Worm (Caenorhabditis elegans) whole organism, L4 larva: ENCODE data around the gene cdc-25.3.

ENCODE experiments used
- D1046.2 ChIP-seq: fragments of 200-800 bp; sonication (Bioruptor generic); IDR thresholded peaks from 2 replicates; pipeline ENCODE4 v1.3.6; 2022; ENCODE audit warnings: missing genetic modification characterization, missing compliant biosample characterization
- F26F4.8 ChIP-seq: fragments of 200-800 bp; sonication (Bioruptor generic); conservative IDR thresholded peaks from 2 replicates; pipeline ENCODE4 v1.3.6; 2022; ENCODE audit warnings: missing genetic modification characterization, missing compliant biosample characterization
- R02D3.7 ChIP-seq: fragments of 150-350 bp; sonication (generic microtip); optimal IDR thresholded peaks from 3 replicates; lab custom pipeline; 2014; ENCODE audit warnings: missing biosample characterization, missing genetic modification characterization
- T20F7.1 ChIP-seq: fragments of 200-800 bp; sonication (Bioruptor generic); optimal IDR thresholded peaks from 2 replicates; lab custom pipeline; 2018; ENCODE audit warnings: mild to moderate bottlenecking, missing genetic modification characterization, missing compliant biosample characterization
- Y5F2A.4 ChIP-seq: fragments of 200-800 bp; sonication (Bioruptor generic); optimal IDR thresholded peaks from 2 replicates; lab custom pipeline; 2018; ENCODE audit warnings: mild to moderate bottlenecking, missing genetic modification characterization, missing compliant biosample characterization
- Y75B8A.6 ChIP-seq: fragments of 200-800 bp; sonication (Bioruptor generic); IDR thresholded peaks from 2 replicates; pipeline ENCODE4 v1.3.6; 2022; ENCODE audit warnings: missing genetic modification reagents, missing genetic modification characterization, missing compliant biosample characterization
- aha-1 ChIP-seq: fragments of 150-350 bp; peaks from one replicate; lab custom pipeline; 2014; ENCODE audit warnings: missing biosample characterization, missing genetic modification characterization
- ceh-32 ChIP-seq: sonication (generic microtip); optimal IDR thresholded peaks from 2 replicates; lab custom pipeline; 2016; ENCODE audit warnings: mild to moderate bottlenecking, missing genetic modification characterization, missing compliant biosample characterization; ENCODE audit not compliant: poor library complexity
- ceh-62 ChIP-seq: sonication (generic microtip); optimal IDR thresholded peaks from 2 replicates; lab custom pipeline; 2017; ENCODE audit warnings: missing biosample characterization, missing genetic modification characterization
- daf-16 ChIP-seq, 3 experiments: sonication (generic microtip); optimal IDR thresholded peaks; 2 replicates each; lab custom pipeline; 2016 to 2017; ENCODE audit warnings: missing genetic modification characterization in 3 of 3, missing genetic modification reagents in 3 of 3, mild to moderate bottlenecking in 2 of 3, missing compliant biosample characterization in 2 of 3, missing biosample characterization in 1 of 3, moderate library complexity in 1 of 3
- daf-19 ChIP-seq: fragments of 200-800 bp; sonication (Bioruptor generic); conservative IDR thresholded peaks from 2 replicates; pipeline ENCODE4 v1.3.6; 2022; ENCODE audit warnings: missing genetic modification characterization, missing compliant biosample characterization
- daf-8 ChIP-seq: fragments of 200-800 bp; sonication (Bioruptor generic); IDR thresholded peaks from 2 replicates; pipeline ENCODE4 v1.3.6; 2022; ENCODE audit warnings: missing genetic modification characterization, missing compliant biosample characterization
- dmd-6 ChIP-seq: fragments of 200-800 bp; sonication (Bioruptor generic); IDR thresholded peaks from 2 replicates; pipeline ENCODE4 v1.3.6; 2022; ENCODE audit warnings: missing genetic modification reagents, missing genetic modification characterization, missing compliant biosample characterization
- dmd-8 ChIP-seq: fragments of 200-800 bp; sonication (Bioruptor generic); IDR thresholded peaks from 2 replicates; pipeline ENCODE4 v1.3.6; 2022; ENCODE audit warnings: missing genetic modification characterization, missing compliant biosample characterization
- dmd-9 ChIP-seq: fragments of 200-800 bp; sonication (Bioruptor generic); IDR thresholded peaks from 2 replicates; pipeline ENCODE4 v1.3.6; 2022; ENCODE audit warnings: missing genetic modification reagents, missing genetic modification characterization, missing compliant biosample characterization
- dve-1 ChIP-seq: sonication (generic microtip); optimal IDR thresholded peaks from 2 replicates; lab custom pipeline; 2017; ENCODE audit warnings: antibody characterized with exemption, mild to moderate bottlenecking, missing genetic modification characterization, missing compliant biosample characterization; ENCODE audit not compliant: insufficient read depth
- hif-1 ChIP-seq, 2 experiments: sonication (generic microtip); optimal IDR thresholded peaks; 2 replicates each; lab custom pipeline; 2016 to 2017; ENCODE audit warnings: missing compliant biosample characterization in 2 of 2, missing genetic modification characterization in 2 of 2, missing genetic modification reagents in 2 of 2, missing genotype in 2 of 2, mild to moderate bottlenecking in 1 of 2
- hlh-11 ChIP-seq: fragments of 200-800 bp; sonication (Bioruptor generic); optimal IDR thresholded peaks from 2 replicates; lab custom pipeline; 2018; ENCODE audit warnings: mild to moderate bottlenecking, missing genetic modification characterization, missing compliant biosample characterization
- hlh-30 ChIP-seq: sonication (generic microtip); optimal IDR thresholded peaks from 2 replicates; lab custom pipeline; 2017; ENCODE audit warnings: antibody characterized with exemption, mild to moderate bottlenecking, missing genetic modification characterization, missing compliant biosample characterization; ENCODE audit not compliant: insufficient read depth
- hmg-1.1 ChIP-seq: fragments of 200-800 bp; sonication (Bioruptor generic); IDR thresholded peaks from 2 replicates; pipeline ENCODE4 v1.3.6; 2022; ENCODE audit warnings: missing genetic modification reagents, missing genetic modification characterization, missing compliant biosample characterization
- jun-1 ChIP-seq: fragments of 150-350 bp; optimal IDR thresholded peaks from 2 replicates; lab custom pipeline; 2014; ENCODE audit warnings: missing biosample characterization, missing genetic modification reagents, missing genetic modification characterization
- lim-7 ChIP-seq: fragments of 200-800 bp; sonication (Bioruptor generic); IDR thresholded peaks from 2 replicates; pipeline ENCODE4 v1.3.6; 2022; ENCODE audit warnings: missing genetic modification characterization, missing compliant biosample characterization
- lin-38 ChIP-seq: fragments of 200-800 bp; sonication (Bioruptor generic); IDR thresholded peaks from 2 replicates; pipeline ENCODE4 v1.3.6; 2022; ENCODE audit warnings: missing genetic modification reagents, missing genetic modification characterization, missing compliant biosample characterization
- lin-39 ChIP-seq: fragments of 150-350 bp; optimal IDR thresholded peaks from 2 replicates; lab custom pipeline; 2014; ENCODE audit warnings: missing biosample characterization, missing genetic modification reagents, missing genetic modification characterization
- lir-3 ChIP-seq: sonication (generic microtip); optimal IDR thresholded peaks from 2 replicates; lab custom pipeline; 2016; ENCODE audit warnings: mild to moderate bottlenecking, missing genetic modification characterization, missing compliant biosample characterization
- lsy-2 ChIP-seq, 2 experiments: fragments of 150-350 bp in 1 of 2; sonication (generic microtip) in 1 of 2; optimal IDR thresholded peaks; 2 replicates each; lab custom pipeline; 2014 to 2017; ENCODE audit warnings: missing biosample characterization in 2 of 2, missing genetic modification characterization in 2 of 2
- madf-9 ChIP-seq: fragments of 200-800 bp; sonication (Bioruptor generic); conservative IDR thresholded peaks from 2 replicates; pipeline ENCODE4 v1.3.6; 2022; ENCODE audit warnings: missing genetic modification reagents, missing genetic modification characterization, missing compliant biosample characterization
- mdl-1 ChIP-seq, 2 experiments: fragments of 150-350 bp in 1 of 2; sonication (generic microtip) in 1 of 2; optimal IDR thresholded peaks; 2 replicates each; lab custom pipeline; 2014 to 2017; ENCODE audit warnings: missing biosample characterization in 2 of 2, missing genetic modification characterization in 2 of 2
- mdt-29 ChIP-seq: fragments of 200-800 bp; sonication (Bioruptor generic); IDR thresholded peaks from 2 replicates; pipeline ENCODE4 v1.3.6; 2022; ENCODE audit warnings: missing genetic modification reagents, missing genetic modification characterization, missing compliant biosample characterization
- mep-1 ChIP-seq: fragments of 150-350 bp; sonication (generic microtip); optimal IDR thresholded peaks from 3 replicates; lab custom pipeline; 2014; ENCODE audit warnings: missing biosample characterization, missing genetic modification characterization
- nhr-237 ChIP-seq: sonication (generic microtip); optimal IDR thresholded peaks from 2 replicates; lab custom pipeline; 2017; ENCODE audit warnings: missing biosample characterization, missing genetic modification characterization
- nhr-25 ChIP-seq: sonication (generic microtip); optimal IDR thresholded peaks from 2 replicates; lab custom pipeline; 2017; ENCODE audit warnings: missing genetic modification characterization, mild to moderate bottlenecking, missing compliant biosample characterization, antibody characterized with exemption, moderate library complexity, borderline replicate concordance; ENCODE audit not compliant: insufficient read depth
- nhr-28 ChIP-seq: fragments of 150-350 bp; optimal IDR thresholded peaks from 2 replicates; lab custom pipeline; 2014; ENCODE audit warnings: missing biosample characterization, missing genetic modification characterization
- nhr-41 ChIP-seq: fragments of 200-800 bp; sonication (Bioruptor generic); IDR thresholded peaks from 2 replicates; pipeline ENCODE4 v1.3.6; 2022; ENCODE audit warnings: missing genetic modification reagents, missing genetic modification characterization, missing compliant biosample characterization
- nhr-6 ChIP-seq: fragments of 150-350 bp; optimal IDR thresholded peaks from 2 replicates; lab custom pipeline; 2014; ENCODE audit warnings: missing biosample characterization, missing genetic modification characterization
- nhr-76 ChIP-seq: fragments of 150-350 bp; optimal IDR thresholded peaks from 2 replicates; lab custom pipeline; 2014; ENCODE audit warnings: missing biosample characterization, missing genetic modification characterization
- pqm-1 ChIP-seq: sonication (generic microtip); optimal IDR thresholded peaks from 2 replicates; lab custom pipeline; 2017; ENCODE audit warnings: missing biosample characterization, missing genetic modification characterization
- rbr-2 ChIP-seq: sonication (generic microtip); optimal IDR thresholded peaks from 2 replicates; lab custom pipeline; 2016; ENCODE audit warnings: missing genotype, missing genetic modification characterization, missing compliant biosample characterization
- snpc-1.2 ChIP-seq: fragments of 200-800 bp; sonication (Bioruptor generic); IDR thresholded peaks from 2 replicates; pipeline ENCODE4 v1.3.6; 2022; ENCODE audit warnings: missing genetic modification reagents, missing genetic modification characterization, missing compliant biosample characterization
- unc-62 ChIP-seq, 3 experiments: fragments of 150-350 bp in 1 of 3; sonication (generic microtip); optimal IDR thresholded peaks in 2 of 3; peaks in 1 of 3; 1 replicate in 1 of 3; 2 replicates in 2 of 3; lab custom pipeline; 2014 to 2017; ENCODE audit warnings: missing biosample characterization in 3 of 3, missing genetic modification characterization in 3 of 3, missing genetic modification reagents in 3 of 3, missing genotype in 1 of 3

The cdc-25.3 gene

DNA sequence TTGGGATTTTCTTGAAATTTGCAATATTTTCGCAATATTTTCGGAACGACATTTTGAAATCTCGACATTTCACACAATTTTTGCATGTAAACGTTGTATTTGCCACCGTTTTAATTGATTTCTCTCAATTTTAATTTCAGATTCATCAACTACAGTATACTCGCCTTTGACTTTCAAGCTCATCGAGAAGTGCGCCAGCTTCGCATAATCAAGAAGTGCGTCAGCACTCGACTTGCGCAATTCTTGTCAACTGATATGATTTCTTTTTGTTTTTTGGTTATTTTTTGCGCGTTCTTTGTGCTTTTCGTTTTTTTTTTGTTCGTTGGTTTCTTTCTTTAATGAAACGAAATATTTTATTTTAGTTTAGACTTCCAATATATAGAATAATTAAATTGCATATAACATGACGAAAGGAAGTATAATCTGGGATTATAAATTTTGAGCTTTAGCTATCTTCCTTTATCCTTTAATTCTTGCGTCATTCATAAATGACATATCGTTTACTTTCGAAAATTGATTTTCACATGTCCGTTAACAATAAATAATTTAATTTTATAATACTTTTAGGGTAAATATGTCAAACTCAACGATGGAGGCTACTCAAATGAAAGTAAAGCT, 30.4 kb downstream of the cdc-25.3 start, which contains the start of gene famh-136 (continued):
- TF ChIP-seq lir-3 (no peak), ceh-32 (tag; lab: Kevin White, UChicago) (no peak), lin-38 (peak; percentile 85), hlh-11 (peak; percentile 91), rbr-2 (tag; lab: Kevin White, UChicago) (peak; percentile 86), nhr-41 (no peak), mep-1 (tag; lab: Kevin White, UChicago) (peak; percentile 95)

DNA sequence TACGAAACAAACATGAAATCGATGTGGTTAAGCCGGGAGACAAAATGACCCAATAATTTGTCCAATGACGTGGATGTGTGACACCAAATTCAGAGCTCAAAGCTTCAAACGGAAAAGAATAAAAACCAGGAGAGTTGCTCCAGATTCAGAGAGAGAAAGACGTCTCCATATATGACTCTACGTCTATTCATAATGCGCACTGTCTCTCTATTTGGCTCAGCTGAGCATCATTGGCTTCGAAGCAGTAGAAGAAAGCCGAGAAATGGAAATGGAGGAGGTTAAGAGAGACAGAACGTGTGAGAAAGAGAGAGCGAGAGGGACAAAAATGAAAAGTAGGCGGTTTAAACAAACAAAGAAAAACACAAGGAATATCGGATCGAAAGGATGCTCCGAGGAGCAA, 31.4 kb downstream of the cdc-25.3 start:
- TF ChIP-seq lsy-2 (tag; optimal IDR thresholded peaks at IDR 0.05; lab: Kevin White, UChicago) (peak in 1 of 2 experiments; percentile 32), lin-39 (no peak), unc-62 (GFP tag; optimal IDR thresholded peaks at IDR 0.05 in 1 of 2; lab: Kevin White, UChicago) (peak in 1 of 2 experiments; percentile 55), unc-62 (tag; optimal IDR thresholded peaks at IDR 0.05; lab: Kevin White, UChicago) (no peak), mep-1 (tag; lab: Kevin White, UChicago) (peak; percentile 20), nhr-76 (tag; lab: Kevin White, UChicago) (no peak), hmg-1.1 (GFP tag; lab: Robert Waterston, UW) (peak; percentile 24; the same call in 1 of the 2 replicates), rbr-2 (tag; lab: Kevin White, UChicago) (peak; percentile 33), dve-1 (peak; percentile 16), hlh-30 (tag; lab: Kevin White, UChicago) (peak; percentile 40)

DNA sequence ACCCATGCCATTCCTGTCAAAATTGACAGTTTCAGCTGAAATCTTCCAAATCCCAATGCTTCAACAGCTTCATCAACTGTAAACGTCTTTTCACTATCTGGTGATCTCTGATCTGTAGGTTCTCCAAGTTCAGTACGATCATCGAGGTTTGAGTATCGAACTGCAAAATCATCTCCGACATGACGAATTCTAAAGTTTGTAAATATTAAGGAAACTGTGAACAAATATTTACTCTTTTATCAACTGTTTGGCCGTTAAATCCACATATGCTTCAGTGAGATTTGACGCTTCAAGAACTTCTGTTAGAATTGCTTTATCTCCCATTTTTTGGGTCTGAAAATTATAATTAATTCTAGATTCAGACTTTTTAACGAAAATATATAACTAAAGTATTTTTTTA, 32.6 kb downstream of the cdc-25.3 start, which contains the start of gene svop-1:
svop-1 (minus strand) TSS at position 339 of the 400 bp plus-strand sequence.
- TF ChIP-seq Y5F2A.4 (GFP tag; lab: Kevin White, UChicago) (no peak), unc-62 (GFP tag; optimal IDR thresholded peaks at IDR 0.05 in 1 of 2; lab: Kevin White, UChicago) (peak in 1 of 2 experiments; percentile 7), unc-62 (tag; optimal IDR thresholded peaks at IDR 0.05; lab: Kevin White, UChicago) (no peak)

- TF ChIP-seq aha-1 (tag; lab: Kevin White, UChicago) (peak; percentile 55), nhr-6 (no peak), mdl-1 (tag; optimal IDR thresholded peaks at IDR 0.05; lab: Kevin White, UChicago) (no peak), unc-62 (GFP tag; optimal IDR thresholded peaks at IDR 0.05 in 1 of 2; lab: Kevin White, UChicago) (peak in 1 of 2 experiments; percentile 74), unc-62 (tag; optimal IDR thresholded peaks at IDR 0.05; lab: Kevin White, UChicago) (no peak)
- TF ChIP-seq, all 104 proteins: peak for 2
Measured at ce11 chrIII:8882333-8882732, 35.4 kb downstream of the cdc-25.3 start.

ce11 chrIII:8878960-8879359, 38.8 kb downstream of the cdc-25.3 start:
- TF ChIP-seq nhr-25 (no peak), T20F7.1 (GFP tag; lab: Kevin White, UChicago) (peak; percentile 7), madf-9 (no peak), snpc-1.2 (GFP tag; lab: Robert Waterston, UW) (no peak), nhr-76 (tag; lab: Kevin White, UChicago) (no peak), daf-8 (GFP tag; lab: Robert Waterston, UW) (no peak), nhr-237 (no peak), daf-19 (no peak), hif-1 (tag; optimal IDR thresholded peaks at IDR 0.05; lab: Kevin White, UChicago) (peak in 1 of 2 experiments; percentile 47), dmd-9 (no peak), nhr-41 (no peak), mdt-29 (GFP tag; lab: Robert Waterston, UW) (no peak), aha-1 (tag; lab: Kevin White, UChicago) (peak; percentile 26), D1046.2 (no peak), ceh-32 (tag; lab: Kevin White, UChicago) (no peak), dmd-6 (peak; percentile 87), rbr-2 (tag; lab: Kevin White, UChicago) (no peak), ceh-62 (no peak), nhr-28 (tag; lab: Kevin White, UChicago) (peak; percentile 57), F26F4.8 (GFP tag; lab: Robert Waterston, UW) (no peak), Y75B8A.6 (no peak), lim-7 (GFP tag; lab: Robert Waterston, UW) (no peak), dmd-8 (no peak), pqm-1 (tag; lab: Kevin White, UChicago) (peak; percentile 78), R02D3.7 (tag; lab: Kevin White, UChicago) (no peak), jun-1 (no peak), daf-16 (GFP tag; optimal IDR thresholded peaks at IDR 0.05; lab: Kevin White, UChicago) (no peak), daf-16 (tag; optimal IDR thresholded peaks at IDR 0.05; lab: Kevin White, UChicago) (peak; percentile 70)
